Fruit fly (Drosophila melanogaster) whole organism, embryonic: Measurements from ENCODE around the gene CG3091.

ENCODE experiments used
- Adf1 ChIP-seq: fragments of 200-800 bp; sonication (Bioruptor generic); IDR thresholded peaks from 2 replicates; pipeline ENCODE4 v1.3.6; 2022; ENCODE audit warnings: missing biosample characterization, missing genetic modification characterization
- CG10267 ChIP-seq: fragments of 200-800 bp; sonication (Bioruptor generic); optimal IDR thresholded peaks from 2 replicates; lab custom pipeline; 2018; ENCODE audit warnings: missing biosample characterization, mild to moderate bottlenecking, missing genetic modification characterization, moderate library complexity
- CG11093 ChIP-seq: fragments of 200-800 bp; sonication (Bioruptor generic); IDR thresholded peaks from 3 replicates; pipeline ENCODE4 v1.3.6; 2022; ENCODE audit warnings: missing biosample characterization, missing genetic modification characterization
- CG11560 ChIP-seq: fragments of 200-800 bp; sonication (Bioruptor generic); IDR thresholded peaks from 3 replicates; pipeline ENCODE4 v1.3.6; 2022; ENCODE audit warnings: missing biosample characterization, missing genetic modification characterization
- CG13775 ChIP-seq: fragments of 200-800 bp; sonication (Bioruptor generic); optimal IDR thresholded peaks from 3 replicates; lab custom pipeline; 2017; ENCODE audit warnings: missing biosample characterization, mild to moderate bottlenecking, missing genetic modification characterization
- CG14050 ChIP-seq: fragments of 200-800 bp; sonication (Bioruptor generic); IDR thresholded peaks from 3 replicates; pipeline ENCODE4 v1.3.6; 2022; ENCODE audit warnings: missing biosample characterization, missing genetic modification characterization
- CG14667 ChIP-seq: fragments of 200-800 bp; sonication (Bioruptor generic); IDR thresholded peaks from 2 replicates; pipeline ENCODE4 v1.3.6; 2022; ENCODE audit warnings: missing biosample characterization, missing genetic modification characterization
- CG16863 ChIP-seq: fragments of 200-800 bp; sonication (Bioruptor generic); optimal IDR thresholded peaks from 3 replicates; lab custom pipeline; 2016; ENCODE audit warnings: missing biosample characterization, missing genetic modification characterization
- CG17328 ChIP-seq: fragments of 200-800 bp; sonication (Bioruptor generic); IDR thresholded peaks from 2 replicates; pipeline ENCODE4 v1.3.6; 2022; ENCODE audit warnings: missing biosample characterization, missing genetic modification characterization
- CG17385 ChIP-seq: fragments of 200-800 bp; sonication (Bioruptor generic); optimal IDR thresholded peaks from 3 replicates; lab custom pipeline; 2018; ENCODE audit warnings: missing biosample characterization, mild to moderate bottlenecking, missing genetic modification characterization
- CG17612 ChIP-seq: fragments of 200-800 bp; sonication (Bioruptor generic); IDR thresholded peaks from 2 replicates; pipeline ENCODE4 v1.3.6; 2022; ENCODE audit warnings: missing biosample characterization, missing genetic modification characterization
- CG17802 ChIP-seq: fragments of 200-800 bp; sonication (Bioruptor generic); optimal IDR thresholded peaks from 2 replicates; lab custom pipeline; 2018; ENCODE audit warnings: missing biosample characterization, mild to moderate bottlenecking, missing genetic modification characterization, moderate library complexity
- CG18262 ChIP-seq: fragments of 200-800 bp; optimal IDR thresholded peaks from 3 replicates; lab custom pipeline; 2019; ENCODE audit warnings: missing biosample characterization, mild to moderate bottlenecking, missing genetic modification characterization, moderate library complexity
- CG30403 ChIP-seq: fragments of 200-800 bp; sonication (Bioruptor generic); optimal IDR thresholded peaks from 3 replicates; lab custom pipeline; 2016; ENCODE audit warnings: missing biosample characterization, missing genetic modification characterization
- CG32772 ChIP-seq: fragments of 200-800 bp; sonication (Bioruptor generic); IDR thresholded peaks from 2 replicates; pipeline ENCODE4 v1.3.6; 2022; ENCODE audit warnings: missing biosample characterization, missing genetic modification characterization
- CG43689 ChIP-seq: fragments of 200-800 bp; sonication (Bioruptor generic); IDR thresholded peaks from 2 replicates; pipeline ENCODE4 v1.3.6; 2022; ENCODE audit warnings: missing biosample characterization, missing genetic modification characterization
- CG4404 ChIP-seq: fragments of 200-800 bp; sonication (Bioruptor generic); IDR thresholded peaks from 2 replicates; pipeline ENCODE4 v1.3.6; 2022; ENCODE audit warnings: missing biosample characterization, missing genetic modification characterization
- CG6272 ChIP-seq: fragments of 200-800 bp; sonication (Bioruptor generic); IDR thresholded peaks from 2 replicates; pipeline ENCODE4 v1.3.6; 2022; ENCODE audit warnings: missing biosample characterization, missing genetic modification characterization
- CG7271 ChIP-seq: fragments of 200-800 bp; sonication (Bioruptor generic); optimal IDR thresholded peaks from 2 replicates; lab custom pipeline; 2018; ENCODE audit warnings: missing biosample characterization, mild to moderate bottlenecking, missing genetic modification characterization, moderate library complexity
- CG9609 ChIP-seq: fragments of 200-800 bp; sonication (Bioruptor generic); optimal IDR thresholded peaks from 3 replicates; lab custom pipeline; 2016; ENCODE audit warnings: missing biosample characterization, missing genetic modification characterization
- Elba2 ChIP-seq: fragments of 200-800 bp; sonication (Bioruptor generic); optimal IDR thresholded peaks from 3 replicates; lab custom pipeline; 2016; ENCODE audit warnings: missing biosample characterization, missing genetic modification characterization
- Kr ChIP-seq: fragments of 200-800 bp; sonication (Bioruptor generic); optimal IDR thresholded peaks from 2 replicates; lab custom pipeline; 2017; ENCODE audit warnings: missing biosample characterization, mild to moderate bottlenecking, missing genetic modification characterization
- Med ChIP-seq: fragments of 200-800 bp; sonication (Bioruptor generic); peaks from one replicate; lab custom pipeline; 2016; ENCODE audit warnings: missing biosample characterization, missing genetic modification characterization, mild to moderate bottlenecking, inconsistent platforms, moderate library complexity
- Myb ChIP-seq: fragments of 200-800 bp; sonication (Bioruptor generic); optimal IDR thresholded peaks from 2 replicates; lab custom pipeline; 2016; ENCODE audit warnings: missing biosample characterization, missing genetic modification characterization
- NK7.1 ChIP-seq: fragments of 200-800 bp; sonication (Bioruptor generic); optimal IDR thresholded peaks from 3 replicates; lab custom pipeline; 2016; ENCODE audit warnings: missing biosample characterization, missing genetic modification characterization
- PHDP ChIP-seq: fragments of 200-800 bp; sonication (Bioruptor generic); optimal IDR thresholded peaks from 3 replicates; lab custom pipeline; 2018; ENCODE audit warnings: missing biosample characterization, mild to moderate bottlenecking, missing genetic modification characterization, moderate library complexity
- Sox102F ChIP-seq: fragments of 200-800 bp; sonication (Bioruptor generic); optimal IDR thresholded peaks from 2 replicates; lab custom pipeline; 2018; ENCODE audit warnings: missing biosample characterization, mild to moderate bottlenecking, missing genetic modification characterization, moderate library complexity
- Xbp1 ChIP-seq: fragments of 200-800 bp; sonication (Bioruptor generic); optimal IDR thresholded peaks from 3 replicates; lab custom pipeline; 2016; ENCODE audit warnings: missing biosample characterization, mild to moderate bottlenecking, missing genetic modification characterization
- Xrp1 ChIP-seq: fragments of 200-800 bp; sonication (Bioruptor generic); IDR thresholded peaks from 2 replicates; pipeline ENCODE4 v1.3.6; 2022; ENCODE audit warnings: missing biosample characterization, missing genetic modification characterization
- ap ChIP-seq: fragments of 200-800 bp; sonication (Bioruptor generic); IDR thresholded peaks from 2 replicates; pipeline ENCODE4 v1.3.6; 2022; ENCODE audit warnings: missing biosample characterization, missing genetic modification characterization
- bsh ChIP-seq, 2 experiments: fragments of 200-800 bp; sonication (Bioruptor generic); optimal IDR thresholded peaks; 2 replicates each; lab custom pipeline; 2017 to 2018; ENCODE audit warnings: mild to moderate bottlenecking in 2 of 2, missing biosample characterization in 2 of 2, missing genetic modification characterization in 2 of 2, moderate library complexity in 1 of 2
- btn ChIP-seq: fragments of 200-800 bp; sonication (Bioruptor generic); optimal IDR thresholded peaks from 2 replicates; lab custom pipeline; 2016; ENCODE audit warnings: missing biosample characterization, missing genetic modification characterization
- crol ChIP-seq: fragments of 200-800 bp; sonication (Bioruptor generic); IDR thresholded peaks from 2 replicates; pipeline ENCODE4 v1.3.6; 2022; ENCODE audit warnings: missing biosample characterization, missing genetic modification characterization
- dmrt99B ChIP-seq: fragments of 200-800 bp; sonication (Bioruptor generic); optimal IDR thresholded peaks from 2 replicates; lab custom pipeline; 2018; ENCODE audit warnings: missing biosample characterization, mild to moderate bottlenecking, missing genetic modification characterization, moderate library complexity
- esg ChIP-seq: fragments of 200-800 bp; sonication (Bioruptor generic); conservative IDR thresholded peaks from 2 replicates; pipeline ENCODE4 v1.3.6; 2022; ENCODE audit warnings: missing biosample characterization, missing genetic modification characterization
- ewg ChIP-seq: fragments of 200-800 bp; sonication (Bioruptor generic); optimal IDR thresholded peaks from 3 replicates; lab custom pipeline; 2017; ENCODE audit warnings: mild to moderate bottlenecking, missing biosample characterization, missing genetic modification reagents, missing genetic modification characterization
- fd102C ChIP-seq: fragments of 200-800 bp; sonication (Bioruptor generic); optimal IDR thresholded peaks from 2 replicates; lab custom pipeline; 2018; ENCODE audit warnings: missing biosample characterization, mild to moderate bottlenecking, missing genetic modification characterization, moderate library complexity
- fd64A ChIP-seq: fragments of 200-800 bp; sonication (Bioruptor generic); optimal IDR thresholded peaks from 3 replicates; lab custom pipeline; 2018; ENCODE audit warnings: missing biosample characterization, mild to moderate bottlenecking, missing genetic modification characterization
- gem ChIP-seq: fragments of 200-800 bp; sonication (Bioruptor generic); optimal IDR thresholded peaks from 2 replicates; lab custom pipeline; 2019; ENCODE audit warnings: missing biosample characterization, mild to moderate bottlenecking, missing genetic modification characterization, moderate library complexity
- grau ChIP-seq: fragments of 200-800 bp; optimal IDR thresholded peaks from 3 replicates; lab custom pipeline; 2019; ENCODE audit warnings: missing biosample characterization, mild to moderate bottlenecking, missing genetic modification characterization, moderate library complexity
- gro ChIP-seq: fragments of 200-800 bp; sonication (Bioruptor generic); optimal IDR thresholded peaks from 2 replicates; lab custom pipeline; 2016; ENCODE audit warnings: missing biosample characterization, missing genetic modification characterization
- ind ChIP-seq: fragments of 200-800 bp; sonication (Bioruptor generic); optimal IDR thresholded peaks from 3 replicates; lab custom pipeline; 2016; ENCODE audit warnings: missing biosample characterization, missing genetic modification characterization
- ken ChIP-seq: fragments of 200-800 bp; sonication (Bioruptor generic); IDR thresholded peaks from 3 replicates; pipeline ENCODE4 v1.3.6; 2022; ENCODE audit warnings: missing biosample characterization, missing genetic modification characterization
- lab ChIP-seq: fragments of 200-800 bp; sonication (Bioruptor generic); optimal IDR thresholded peaks from 3 replicates; lab custom pipeline; 2017; ENCODE audit warnings: missing biosample characterization, missing genetic modification characterization, mild to moderate bottlenecking, moderate library complexity, missing genetic modification reagents
- sd ChIP-seq: fragments of 200-800 bp; sonication (Bioruptor generic); optimal IDR thresholded peaks from 3 replicates; lab custom pipeline; 2018; ENCODE audit warnings: missing biosample characterization, mild to moderate bottlenecking, missing genetic modification characterization, moderate library complexity
- sens ChIP-seq: fragments of 200-800 bp; sonication (Bioruptor generic); peaks from one replicate; lab custom pipeline; 2016; ENCODE audit warnings: missing biosample characterization, missing genetic modification characterization
- ssp ChIP-seq: fragments of 200-800 bp; sonication (Bioruptor generic); IDR thresholded peaks from 2 replicates; pipeline ENCODE4 v1.3.6; 2022; ENCODE audit warnings: missing biosample characterization, missing genetic modification characterization
- sug ChIP-seq: fragments of 200-800 bp; optimal IDR thresholded peaks from 2 replicates; lab custom pipeline; 2019; ENCODE audit warnings: missing biosample characterization, mild to moderate bottlenecking, missing genetic modification characterization, moderate library complexity
- ttk ChIP-seq: fragments of 200-800 bp; sonication (Bioruptor generic); IDR thresholded peaks from 2 replicates; pipeline ENCODE4 v2.1.2; 2022; ENCODE audit warnings: missing biosample characterization, missing genetic modification characterization
- tx ChIP-seq: fragments of 200-800 bp; sonication (Bioruptor generic); optimal IDR thresholded peaks from 2 replicates; lab custom pipeline; 2016; ENCODE audit warnings: missing biosample characterization, missing genetic modification characterization
- unpg ChIP-seq: fragments of 200-800 bp; sonication (Bioruptor generic); optimal IDR thresholded peaks from 3 replicates; lab custom pipeline; 2018; ENCODE audit warnings: missing biosample characterization, mild to moderate bottlenecking, missing genetic modification characterization, moderate library complexity
- zen2 ChIP-seq: fragments of 200-800 bp; sonication (Bioruptor generic); IDR thresholded peaks from 3 replicates; pipeline ENCODE4 v1.3.6; 2022; ENCODE audit warnings: missing biosample characterization, missing genetic modification characterization; ENCODE audit not compliant: partially characterized antibody

Gene CG3091

DNA sequence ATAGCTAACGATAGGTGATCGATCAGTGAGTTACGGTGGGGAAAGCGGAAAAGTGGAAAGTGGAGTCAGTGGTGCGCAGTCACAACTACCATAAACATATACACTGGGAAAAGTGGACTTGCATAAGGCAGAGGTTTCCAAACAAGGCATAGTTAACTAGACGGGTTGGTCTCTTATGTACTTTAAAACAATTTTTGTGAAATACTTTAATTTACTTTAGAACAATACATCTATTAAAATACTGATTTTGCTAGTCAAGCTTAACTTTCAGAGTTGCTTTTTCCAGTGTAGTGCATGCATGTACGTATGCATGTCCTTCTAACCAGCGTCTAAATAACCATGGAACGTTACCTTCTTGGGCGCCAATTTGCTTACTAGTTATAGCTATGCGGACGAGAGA lies 34.1 kb downstream of the CG3091 start (continued):
- TF ChIP-seq fd64A (GFP tag; lab: Kevin White, UChicago) (no peak), zen2 (GFP tag; lab: Robert Waterston, UW) (no peak), ap (no peak), CG30403 (GFP tag; lab: Kevin White, UChicago) (no peak), crol (GFP tag; lab: Robert Waterston, UW) (no peak), CG17612 (no peak), CG14667 (GFP tag; lab: Robert Waterston, UW) (no peak), sd (no peak), Xbp1 (GFP tag; lab: Kevin White, UChicago) (peak; percentile 31), Myb (GFP tag; lab: Kevin White, UChicago) (no peak), Elba2 (GFP tag; lab: Kevin White, UChicago) (no peak), grau (tag; lab: Kevin White, UChicago) (peak; percentile 2), fd102C (GFP tag; lab: Kevin White, UChicago) (no peak), CG9609 (GFP tag; lab: Kevin White, UChicago) (no peak), Xrp1 (GFP tag; lab: Robert Waterston, UW) (peak; percentile 35; the same call in 1 of the 2 replicates), bsh (GFP tag; optimal IDR thresholded peaks at IDR 0.05; lab: Kevin White, UChicago) (peak in 1 of 2 experiments; percentile 48), ssp (GFP tag; lab: Robert Waterston, UW) (0 out of 2 replicates have a peak, but pooled peaks have one; percentile 14), CG32772 (peak; percentile 8; the same call in 1 of the 2 replicates), PHDP (tag; lab: Kevin White, UChicago) (peak; percentile 6), CG7271 (tag; lab: Kevin White, UChicago) (no peak), CG11093 (no peak), Kr (GFP tag; lab: Kevin White, UChicago) (no peak), CG17328 (GFP tag; lab: Robert Waterston, UW) (0 out of 2 replicates have a peak, but pooled peaks have one; percentile 21), CG18262 (tag; lab: Kevin White, UChicago) (peak; percentile 10), CG17802 (tag; lab: Kevin White, UChicago) (no peak), CG13775 (GFP tag; lab: Kevin White, UChicago) (no peak), CG17385 (GFP tag; lab: Kevin White, UChicago) (no peak), Sox102F (peak; percentile 45), btn (GFP tag; lab: Kevin White, UChicago) (no peak), tx (no peak), gem (tag; lab: Kevin White, UChicago) (peak; percentile 39), CG16863 (GFP tag; lab: Kevin White, UChicago) (peak; percentile 5), CG6272 (GFP tag; lab: Robert Waterston, UW) (no peak), sug (no peak), Med (GFP tag; lab: Kevin White, UChicago) (peak; percentile 58), gro (GFP tag; lab: Kevin White, UChicago) (no peak), ken (GFP tag; lab: Robert Waterston, UW) (no peak), CG14050 (GFP tag; lab: Robert Waterston, UW) (no peak), unpg (GFP tag; lab: Kevin White, UChicago) (peak; percentile 9), lab (GFP tag; lab: Kevin White, UChicago) (no peak), sens (GFP tag; lab: Kevin White, UChicago) (peak; percentile 79), ttk (GFP tag; lab: Robert Waterston, UW) (0 out of 2 replicates have a peak, but pooled peaks have one; percentile 7), esg (GFP tag; lab: Robert Waterston, UW) (no peak), NK7.1 (no peak), CG4404 (GFP tag; lab: Robert Waterston, UW) (no peak), Adf1 (GFP tag; lab: Robert Waterston, UW) (no peak), CG10267 (no peak), ewg (GFP tag; lab: Kevin White, UChicago) (peak; percentile 8), CG43689 (GFP tag; lab: Robert Waterston, UW) (no peak), ind (GFP tag; lab: Kevin White, UChicago) (no peak), dmrt99B (peak; percentile 4), CG11560 (tag; lab: Robert Waterston, UW) (no peak)
